ENCODE assay signal across 5 fruit fly cellular contexts in genomic region chr3L:1856467-1857350, dm6.
A peak's percentile ranks its signal among the peaks of the same experiment; 100 is the strongest.
TF ChIP-seq lines count a peak whose summit lies in the region.

TSS of gene CG12024 (plus strand) at chr3L:1857165.

- TF ChIP-seq CTCF in whole organism, embryonic (GFP tag; optimal IDR thresholded peaks at IDR 0.05; lab: Kevin White, UChicago) = peak; percentile 33

TF ChIP-seq in whole organism, adult, 20 proteins besides CTCF, POLR2A, EP300 and RAD21 (continues in another document):
- peak; percentile 25 for TF ChIP-seq CG33017 (tag; optimal IDR thresholded peaks at IDR 0.05; lab: Kevin White, UChicago)
- peak; percentile 79 for TF ChIP-seq kay (GFP tag; lab: Kevin White, UChicago; ENCODE audit: borderline replicate concordance)
- peak; percentile 90 for TF ChIP-seq Crg-1 (GFP tag; optimal IDR thresholded peaks at IDR 0.05; lab: Kevin White, UChicago)
- TF ChIP-seq CG14711 (tag; optimal IDR thresholded peaks at IDR 0.05; lab: Kevin White, UChicago) = peak; percentile 75
- TF ChIP-seq pad (GFP tag; optimal IDR thresholded peaks at IDR 0.05; lab: Kevin White, UChicago) = peak; percentile 67
- TF ChIP-seq Clk (GFP tag; optimal IDR thresholded peaks at IDR 0.05; lab: Kevin White, UChicago) = peak; percentile 68
- TF ChIP-seq CG7101 (tag; optimal IDR thresholded peaks at IDR 0.05; lab: Kevin White, UChicago) = peak; percentile 73
- peak; percentile 76 for TF ChIP-seq bab1 (GFP tag; optimal IDR thresholded peaks at IDR 0.05; lab: Kevin White, UChicago)
- TF ChIP-seq Mnt (GFP tag; optimal IDR thresholded peaks at IDR 0.05; lab: Kevin White, UChicago) = peak; percentile 64
- TF ChIP-seq CG5204 (GFP tag; optimal IDR thresholded peaks at IDR 0.05; lab: Kevin White, UChicago) = peak; percentile 85
- TF ChIP-seq CG12768 (GFP tag; optimal IDR thresholded peaks at IDR 0.05; lab: Kevin White, UChicago) = peak; percentile 79
- TF ChIP-seq CG1620 (GFP tag; optimal IDR thresholded peaks at IDR 0.05; lab: Kevin White, UChicago) = peak; percentile 81
- TF ChIP-seq CG11617 (GFP tag; optimal IDR thresholded peaks at IDR 0.05; lab: Kevin White, UChicago) = peak; percentile 66
- peak; percentile 52 for TF ChIP-seq tj (GFP tag; optimal IDR thresholded peaks at IDR 0.05; lab: Kevin White, UChicago)
- no peak for TF ChIP-seq cnc (optimal IDR thresholded peaks at IDR 0.05; lab: Kevin White, UChicago)
- peak; percentile 63 for TF ChIP-seq CG7045 (GFP tag; optimal IDR thresholded peaks at IDR 0.05; lab: Kevin White, UChicago)
- peak; percentile 37 for TF ChIP-seq cic (GFP tag; optimal IDR thresholded peaks at IDR 0.05; lab: Kevin White, UChicago)
- peak; percentile 49 for TF ChIP-seq ovo (GFP tag; optimal IDR thresholded peaks at IDR 0.05; lab: Kevin White, UChicago)

TF ChIP-seq in whole organism, embryonic, 481 proteins besides CTCF, POLR2A, EP300 and RAD21 (continues in another document):
- TF ChIP-seq Xrp1 (GFP tag; IDR thresholded peaks at IDR 0.05; lab: Robert Waterston, UW) (no peak; the same call in 1 of the 2 replicates), CG14710 (tag; optimal IDR thresholded peaks at IDR 0.05; lab: Kevin White, UChicago) (peak; percentile 89), CG4282 (GFP tag; optimal IDR thresholded peaks at IDR 0.05; lab: Kevin White, UChicago) (peak; percentile 67), Gsc (GFP tag; IDR thresholded peaks at IDR 0.05; lab: Robert Waterston, UW) (no peak), CG1832 (GFP tag; optimal IDR thresholded peaks at IDR 0.05; lab: Kevin White, UChicago) (no peak), HLH54F (GFP tag; optimal IDR thresholded peaks at IDR 0.05; lab: Kevin White, UChicago) (peak; percentile 89), CG18011 (GFP tag; optimal IDR thresholded peaks at IDR 0.05; lab: Kevin White, UChicago) (peak; percentile 63), pita (GFP tag; optimal IDR thresholded peaks at IDR 0.05; lab: Kevin White, UChicago) (no peak), CG6683 (GFP tag; optimal IDR thresholded peaks at IDR 0.05; lab: Kevin White, UChicago) (peak; percentile 41), CG10959 (GFP tag; IDR thresholded peaks at IDR 0.05; lab: Robert Waterston, UW) (no peak), Doc3 (GFP tag; IDR thresholded peaks at IDR 0.05; lab: Robert Waterston, UW; ENCODE audit: partially characterized antibody) (no peak), D19B (GFP tag; optimal IDR thresholded peaks at IDR 0.05; lab: Kevin White, UChicago) (peak; percentile 11), Meics (GFP tag; optimal IDR thresholded peaks at IDR 0.05; lab: Kevin White, UChicago) (peak; percentile 66), sisA (GFP tag; IDR thresholded peaks at IDR 0.05; lab: Robert Waterston, UW) (peak; percentile 63), Dek (tag; optimal IDR thresholded peaks at IDR 0.05; lab: Kevin White, UChicago) (peak; percentile 60), Med (GFP tag; lab: Kevin White, UChicago) (peak; percentile 93), Pdp1 (GFP tag; optimal IDR thresholded peaks at IDR 0.05; lab: Kevin White, UChicago) (peak; percentile 71 to 79), ERR (GFP tag; optimal IDR thresholded peaks at IDR 0.05; lab: Kevin White, UChicago) (peak; percentile 78), CG9727 (GFP tag; optimal IDR thresholded peaks at IDR 0.05; lab: Kevin White, UChicago) (peak; percentile 58)

TF ChIP-seq in whole organism, prepupa, 60 proteins besides CTCF, POLR2A, EP300 and RAD21 (continues in another document):
- peak; percentile 7 for TF ChIP-seq fkh (GFP tag; optimal IDR thresholded peaks at IDR 0.05; lab: Kevin White, UChicago)
- TF ChIP-seq CG31627 (GFP tag; optimal IDR thresholded peaks at IDR 0.05; lab: Kevin White, UChicago) = peak; percentile 74
- peak; percentile 73 for TF ChIP-seq OdsH (GFP tag; optimal IDR thresholded peaks at IDR 0.05; lab: Kevin White, UChicago)
- no peak for TF ChIP-seq CG16779 (tag; optimal IDR thresholded peaks at IDR 0.05; lab: Kevin White, UChicago)
- TF ChIP-seq ss (GFP tag; optimal IDR thresholded peaks at IDR 0.05; lab: Kevin White, UChicago) = peak in 1 of 2 experiments; percentile 4
- peak; percentile 83 for TF ChIP-seq Sox14 (GFP tag; optimal IDR thresholded peaks at IDR 0.05; lab: Kevin White, UChicago)
- TF ChIP-seq Met (GFP tag; optimal IDR thresholded peaks at IDR 0.05; lab: Kevin White, UChicago) = peak; percentile 69
- peak; percentile 61 for TF ChIP-seq topi (GFP tag; optimal IDR thresholded peaks at IDR 0.05; lab: Kevin White, UChicago)
- TF ChIP-seq vri (GFP tag; optimal IDR thresholded peaks at IDR 0.05; lab: Kevin White, UChicago) = peak; percentile 15
- peak; percentile 11; the same call in 1 of the 2 replicates for TF ChIP-seq CG11294 (GFP tag; IDR thresholded peaks at IDR 0.05; lab: Robert Waterston, UW)
- peak; percentile 20 for TF ChIP-seq CG8319 (GFP tag; optimal IDR thresholded peaks at IDR 0.05; lab: Kevin White, UChicago)
- TF ChIP-seq CG10631 (GFP tag; optimal IDR thresholded peaks at IDR 0.05; lab: Kevin White, UChicago) = peak; percentile 69
- TF ChIP-seq CG6808 (GFP tag; optimal IDR thresholded peaks at IDR 0.05; lab: Kevin White, UChicago) = peak; percentile 15
- TF ChIP-seq achi (GFP tag; optimal IDR thresholded peaks at IDR 0.05; lab: Kevin White, UChicago) = peak; percentile 73
- TF ChIP-seq acj6 (GFP tag; optimal IDR thresholded peaks at IDR 0.05; lab: Kevin White, UChicago) = peak; percentile 60
- TF ChIP-seq Hr4 (GFP tag; optimal IDR thresholded peaks at IDR 0.05; lab: Kevin White, UChicago) = peak; percentile 75
- TF ChIP-seq CG6163 (GFP tag; IDR thresholded peaks at IDR 0.05; lab: Robert Waterston, UW) = no peak
- TF ChIP-seq CG8632 (GFP tag; optimal IDR thresholded peaks at IDR 0.05; lab: Kevin White, UChicago) = no peak
- peak; percentile 5 for TF ChIP-seq CG7368 (GFP tag; optimal IDR thresholded peaks at IDR 0.05; lab: Kevin White, UChicago)

TF ChIP-seq in whole organism, pupa, 21 proteins besides CTCF, POLR2A, EP300 and RAD21:
- TF ChIP-seq CG34367 (tag; optimal IDR thresholded peaks at IDR 0.05; lab: Kevin White, UChicago) = peak; percentile 22
- TF ChIP-seq CG10348 (GFP tag; IDR thresholded peaks at IDR 0.05; lab: Robert Waterston, UW) = no peak
- TF ChIP-seq CG14655 (GFP tag; optimal IDR thresholded peaks at IDR 0.05; lab: Kevin White, UChicago) = no peak
- TF ChIP-seq CG32121 (GFP tag; IDR thresholded peaks at IDR 0.05; lab: Robert Waterston, UW) = peak; percentile 20; the same call in 1 of the 2 replicates
- TF ChIP-seq CG8301 (tag; optimal IDR thresholded peaks at IDR 0.05; lab: Kevin White, UChicago) = peak; percentile 36
- no peak for TF ChIP-seq CG4496 (GFP tag; IDR thresholded peaks at IDR 0.05; lab: Robert Waterston, UW)
- no peak for TF ChIP-seq gl (tag; optimal IDR thresholded peaks at IDR 0.05; lab: Kevin White, UChicago)
- TF ChIP-seq CG8159 (tag; optimal IDR thresholded peaks at IDR 0.05; lab: Kevin White, UChicago) = peak; percentile 62
- no peak for TF ChIP-seq CG13204 (GFP tag; optimal IDR thresholded peaks at IDR 0.05; lab: Kevin White, UChicago)
- TF ChIP-seq fd96Ca (GFP tag; IDR thresholded peaks at IDR 0.05; lab: Robert Waterston, UW) = no peak
- peak; percentile 29 for TF ChIP-seq CG17806 (tag; optimal IDR thresholded peaks at IDR 0.05; lab: Kevin White, UChicago)
- TF ChIP-seq Snoo (tag; optimal IDR thresholded peaks at IDR 0.05; lab: Kevin White, UChicago) = peak; percentile 50
- peak; percentile 37 for TF ChIP-seq CG9948 (tag; optimal IDR thresholded peaks at IDR 0.05; lab: Kevin White, UChicago)
- peak; percentile 35 for TF ChIP-seq Pif1A (GFP tag; optimal IDR thresholded peaks at IDR 0.05; lab: Kevin White, UChicago)
- TF ChIP-seq Ets98B (GFP tag; IDR thresholded peaks at IDR 0.05; lab: Robert Waterston, UW) = peak; percentile 47; the same call in 1 of the 2 replicates
- TF ChIP-seq CG15710 (tag; optimal IDR thresholded peaks at IDR 0.05; lab: Kevin White, UChicago) = peak; percentile 61

TF ChIP-seq in whole organism, wandering third instar larva, 38 proteins besides CTCF, POLR2A, EP300 and RAD21 (continues in another document):
- TF ChIP-seq Dif (GFP tag; optimal IDR thresholded peaks at IDR 0.05; lab: Kevin White, UChicago; ENCODE audit: partially characterized antibody) (no peak), pan (optimal IDR thresholded peaks at IDR 0.05; lab: Kevin White, UChicago) (no peak), Mio (GFP tag; optimal IDR thresholded peaks at IDR 0.05; lab: Kevin White, UChicago) (no peak), fru (GFP tag; optimal IDR thresholded peaks at IDR 0.05; lab: Kevin White, UChicago) (peak; percentile 75), CrebA (GFP tag; optimal IDR thresholded peaks at IDR 0.05; lab: Kevin White, UChicago; ENCODE audit: borderline replicate concordance) (no peak), psq (GFP tag; optimal IDR thresholded peaks at IDR 0.05; lab: Kevin White, UChicago) (peak; percentile 41), Rel (GFP tag; optimal IDR thresholded peaks at IDR 0.05; lab: Kevin White, UChicago) (no peak), Rel (tag; optimal IDR thresholded peaks at IDR 0.05; lab: Kevin White, UChicago) (peak; percentile 98), h (GFP tag; optimal IDR thresholded peaks at IDR 0.05; lab: Kevin White, UChicago) (peak; percentile 55), ey (GFP tag; optimal IDR thresholded peaks at IDR 0.05; lab: Kevin White, UChicago) (peak; percentile 68), sage (GFP tag; optimal IDR thresholded peaks at IDR 0.05; lab: Kevin White, UChicago) (no peak), lola (GFP tag; optimal IDR thresholded peaks at IDR 0.05; lab: Kevin White, UChicago) (no peak), CG9705 (GFP tag; optimal IDR thresholded peaks at IDR 0.05; lab: Kevin White, UChicago) (peak; percentile 64), br (GFP tag; optimal IDR thresholded peaks at IDR 0.05; lab: Kevin White, UChicago) (peak; percentile 60), Abd-B (GFP tag; optimal IDR thresholded peaks at IDR 0.05; lab: Kevin White, UChicago) (no peak), woc (GFP tag; optimal IDR thresholded peaks at IDR 0.05; lab: Kevin White, UChicago) (peak; percentile 70), sv (GFP tag; optimal IDR thresholded peaks at IDR 0.05; lab: Kevin White, UChicago) (peak; percentile 53), Dfd (GFP tag; optimal IDR thresholded peaks at IDR 0.05; lab: Kevin White, UChicago) (no peak), Myc (optimal IDR thresholded peaks at IDR 0.05; lab: Kevin White, UChicago) (peak; percentile 51), CG32264 (GFP tag; optimal IDR thresholded peaks at IDR 0.05; lab: Kevin White, UChicago) (no peak), usp (GFP tag; optimal IDR thresholded peaks at IDR 0.05; lab: Kevin White, UChicago) (no peak), HLH106 (tag; optimal IDR thresholded peaks at IDR 0.05; lab: Kevin White, UChicago) (peak; percentile 77), tai (GFP tag; optimal IDR thresholded peaks at IDR 0.05; lab: Kevin White, UChicago) (no peak), Hnf4 (GFP tag; optimal IDR thresholded peaks at IDR 0.05; lab: Kevin White, UChicago) (peak; percentile 62), foxo (GFP tag; optimal IDR thresholded peaks at IDR 0.05; lab: Kevin White, UChicago) (peak in 1 of 2 experiments; percentile 79), jim (GFP tag; optimal IDR thresholded peaks at IDR 0.05; lab: Kevin White, UChicago) (no peak), Vsx2 (GFP tag; optimal IDR thresholded peaks at IDR 0.05; lab: Kevin White, UChicago; ENCODE audit: partially characterized antibody) (no peak), brk (GFP tag; optimal IDR thresholded peaks at IDR 0.05; lab: Kevin White, UChicago) (peak; percentile 58)
